Worm (Caenorhabditis elegans) whole organism, L1 larva: ENCODE data around the gene ceh-86.

Experiments
- C16A3.4 ChIP-seq: fragments of 150-350 bp; optimal IDR thresholded peaks from 2 replicates; lab custom pipeline; 2014; ENCODE audit warnings: missing biosample characterization, missing genetic modification characterization
- F16B12.6 ChIP-seq: fragments of 150-350 bp; optimal IDR thresholded peaks from 2 replicates; lab custom pipeline; 2014; ENCODE audit warnings: missing biosample characterization, missing genetic modification characterization
- Y116A8C.19 ChIP-seq: sonication (generic microtip); optimal IDR thresholded peaks from 2 replicates; lab custom pipeline; 2016; ENCODE audit warnings: missing compliant biosample characterization, missing genetic modification characterization, borderline replicate concordance
- aly-2 ChIP-seq: fragments of 150-350 bp; optimal IDR thresholded peaks from 2 replicates; lab custom pipeline; 2014; ENCODE audit warnings: missing biosample characterization, missing genetic modification characterization
- ama-1 ChIP-seq: fragments of 150-350 bp; optimal IDR thresholded peaks from 2 replicates; lab custom pipeline; 2014
- blmp-1 ChIP-seq: fragments of 150-350 bp; optimal IDR thresholded peaks from 2 replicates; lab custom pipeline; 2014; ENCODE audit warnings: missing biosample characterization, missing genetic modification characterization
- ceh-63 ChIP-seq: fragments of 200-800 bp; sonication (Bioruptor generic); optimal IDR thresholded peaks from 2 replicates; lab custom pipeline; 2018; ENCODE audit warnings: mild to moderate bottlenecking, missing genetic modification characterization, missing compliant biosample characterization
- ceh-88 ChIP-seq: fragments of 200-800 bp; sonication (Bioruptor generic); IDR thresholded peaks from 2 replicates; pipeline ENCODE4 v1.3.6; 2022; ENCODE audit warnings: missing genetic modification characterization, missing compliant biosample characterization
- ceh-90 ChIP-seq: sonication (generic microtip); optimal IDR thresholded peaks from 2 replicates; lab custom pipeline; 2016; ENCODE audit warnings: missing genetic modification characterization, missing compliant biosample characterization
- dpl-1 ChIP-seq, 3 experiments: fragments of 150-350 bp in 2 of 3; sonication (generic microtip) in 1 of 3; optimal IDR thresholded peaks; 2 replicates each; lab custom pipeline; 2014 to 2017; ENCODE audit warnings: missing biosample characterization in 3 of 3, missing genetic modification characterization in 3 of 3, missing genetic modification reagents in 3 of 3
- dsc-1 ChIP-seq: sonication (generic microtip); optimal IDR thresholded peaks from 2 replicates; lab custom pipeline; 2016; ENCODE audit warnings: mild to moderate bottlenecking, missing genetic modification characterization, missing compliant biosample characterization
- efl-1 ChIP-seq, 4 experiments: fragments of 150-350 bp; optimal IDR thresholded peaks in 3 of 4; peaks in 1 of 4; 1 replicate in 1 of 4; 2 replicates in 3 of 4; lab custom pipeline; 2014; ENCODE audit warnings: missing biosample characterization in 2 of 4, missing genetic modification characterization in 2 of 4, missing genetic modification reagents in 2 of 4
- egl-13 ChIP-seq: sonication (generic microtip); optimal IDR thresholded peaks from 2 replicates; lab custom pipeline; 2016; ENCODE audit warnings: missing genotype, missing genetic modification reagents, missing genetic modification characterization, missing compliant biosample characterization
- egl-27 ChIP-seq, 2 experiments: fragments of 150-350 bp in 1 of 2; sonication (generic microtip); optimal IDR thresholded peaks; 3 replicates each; lab custom pipeline; 2017 to 2018; ENCODE audit warnings: missing biosample characterization in 2 of 2, missing genetic modification characterization in 2 of 2, missing genetic modification reagents in 2 of 2
- elt-2 ChIP-seq: sonication (generic microtip); optimal IDR thresholded peaks from 2 replicates; lab custom pipeline; 2016; ENCODE audit warnings: missing genetic modification characterization, mild to moderate bottlenecking, inconsistent platforms, missing compliant biosample characterization, missing genetic modification reagents
- elt-3 ChIP-seq, 6 experiments: fragments of 150-350 bp in 1 of 6; sonication (generic microtip); optimal IDR thresholded peaks; 2 replicates each; lab custom pipeline; 2017 to 2018; ENCODE audit warnings: missing biosample characterization in 6 of 6, missing genetic modification characterization in 6 of 6, inconsistent platforms in 1 of 6
- fkh-10 ChIP-seq: sonication (generic microtip); optimal IDR thresholded peaks from 2 replicates; lab custom pipeline; 2017; ENCODE audit warnings: missing biosample characterization, missing genetic modification reagents, missing genetic modification characterization
- fkh-8 ChIP-seq: sonication (generic microtip); optimal IDR thresholded peaks from 2 replicates; lab custom pipeline; 2016; ENCODE audit warnings: mild to moderate bottlenecking, missing genetic modification characterization, missing compliant biosample characterization
- grh-1 ChIP-seq: fragments of 200-800 bp; sonication (Bioruptor generic); IDR thresholded peaks from 2 replicates; pipeline ENCODE4 v1.3.6; 2022; ENCODE audit warnings: missing genetic modification reagents, missing genetic modification characterization, missing compliant biosample characterization
- irx-1 ChIP-seq: sonication (generic microtip); optimal IDR thresholded peaks from 2 replicates; lab custom pipeline; 2016; ENCODE audit warnings: missing genetic modification characterization, missing compliant biosample characterization
- isw-1 ChIP-seq: fragments of 200-800 bp; sonication (Bioruptor generic); IDR thresholded peaks from 2 replicates; pipeline ENCODE4 v1.3.6; 2022; ENCODE audit warnings: missing genetic modification characterization, missing compliant biosample characterization
- lin-13 ChIP-seq: fragments of 150-350 bp; optimal IDR thresholded peaks from 2 replicates; lab custom pipeline; 2014; ENCODE audit warnings: missing biosample characterization, missing genetic modification reagents, missing genetic modification characterization
- lin-14 ChIP-seq: fragments of 200-800 bp; sonication (Bioruptor generic); optimal IDR thresholded peaks from 2 replicates; lab custom pipeline; 2018; ENCODE audit warnings: mild to moderate bottlenecking, missing genetic modification characterization, moderate library complexity, missing compliant biosample characterization
- lin-15B ChIP-seq: fragments of 150-350 bp; sonication (generic microtip); optimal IDR thresholded peaks from 3 replicates; lab custom pipeline; 2014; ENCODE audit warnings: missing biosample characterization, missing genetic modification characterization
- lin-35 ChIP-seq, 2 experiments: fragments of 150-350 bp; optimal IDR thresholded peaks; 2 replicates each; lab custom pipeline; 2014; ENCODE audit warnings: missing biosample characterization in 2 of 2, missing genetic modification characterization in 2 of 2, missing genetic modification reagents in 2 of 2
- lir-3 ChIP-seq: sonication (generic microtip); optimal IDR thresholded peaks from 2 replicates; lab custom pipeline; 2016; ENCODE audit warnings: mild to moderate bottlenecking, missing genetic modification characterization, moderate library complexity, missing compliant biosample characterization; ENCODE audit not compliant: poor library complexity
- lsy-2 ChIP-seq, 2 experiments: fragments of 150-350 bp; optimal IDR thresholded peaks; 2 replicates each; lab custom pipeline; 2014; ENCODE audit warnings: missing biosample characterization in 2 of 2, missing genetic modification characterization in 2 of 2
- mdl-1 ChIP-seq, 2 experiments: fragments of 150-350 bp; optimal IDR thresholded peaks; 2 replicates each; lab custom pipeline; 2014 to 2017; ENCODE audit warnings: missing biosample characterization in 2 of 2, missing genetic modification characterization in 2 of 2, inconsistent platforms in 1 of 2
- mef-2 ChIP-seq: fragments of 150-350 bp; optimal IDR thresholded peaks from 2 replicates; lab custom pipeline; 2014; ENCODE audit warnings: missing biosample characterization, missing genetic modification characterization
- mep-1 ChIP-seq: fragments of 150-350 bp; optimal IDR thresholded peaks from 2 replicates; lab custom pipeline; 2014; ENCODE audit warnings: missing biosample characterization, missing genetic modification characterization
- nhr-11 ChIP-seq: fragments of 150-350 bp; optimal IDR thresholded peaks from 2 replicates; lab custom pipeline; 2014; ENCODE audit warnings: missing biosample characterization, missing genetic modification characterization
- nhr-20 ChIP-seq: sonication (generic microtip); optimal IDR thresholded peaks from 2 replicates; lab custom pipeline; 2016; ENCODE audit warnings: mild to moderate bottlenecking, missing genetic modification characterization, missing compliant biosample characterization
- nhr-28 ChIP-seq: fragments of 150-350 bp; optimal IDR thresholded peaks from 2 replicates; lab custom pipeline; 2014; ENCODE audit warnings: missing biosample characterization, missing genetic modification characterization
- nhr-47 ChIP-seq: sonication (generic microtip); optimal IDR thresholded peaks from 2 replicates; lab custom pipeline; 2016; ENCODE audit warnings: mild to moderate bottlenecking, missing genetic modification characterization, moderate library complexity, missing compliant biosample characterization
- nhr-71 ChIP-seq: sonication (generic microtip); optimal IDR thresholded peaks from 2 replicates; lab custom pipeline; 2016; ENCODE audit warnings: mild to moderate bottlenecking, missing genetic modification characterization, moderate library complexity, missing compliant biosample characterization
- nhr-85 ChIP-seq: sonication (generic microtip); peaks from one replicate; lab custom pipeline; 2016; ENCODE audit warnings: missing genetic modification characterization, inconsistent platforms, missing compliant biosample characterization
- nhr-90 ChIP-seq: sonication (generic microtip); optimal IDR thresholded peaks from 2 replicates; lab custom pipeline; 2016; ENCODE audit warnings: mild to moderate bottlenecking, missing genetic modification characterization, missing compliant biosample characterization; ENCODE audit not compliant: poor library complexity
- pag-3 ChIP-seq: sonication (generic microtip); optimal IDR thresholded peaks from 2 replicates; lab custom pipeline; 2017; ENCODE audit warnings: missing genetic modification characterization, mild to moderate bottlenecking, missing compliant biosample characterization, antibody characterized with exemption, borderline replicate concordance; ENCODE audit not compliant: insufficient read depth
- pax-3 ChIP-seq: fragments of 200-800 bp; sonication (Bioruptor generic); optimal IDR thresholded peaks from 2 replicates; lab custom pipeline; 2018; ENCODE audit warnings: mild to moderate bottlenecking, missing genetic modification characterization, moderate library complexity, missing compliant biosample characterization
- skn-1 ChIP-seq: fragments of 150-350 bp; optimal IDR thresholded peaks from 2 replicates; lab custom pipeline; 2014; ENCODE audit warnings: missing biosample characterization, missing genetic modification characterization
- snpc-4 ChIP-seq: fragments of 150-350 bp; optimal IDR thresholded peaks from 2 replicates; lab custom pipeline; 2014; ENCODE audit warnings: missing biosample characterization, missing genetic modification characterization
- sox-4 ChIP-seq: sonication (generic microtip); optimal IDR thresholded peaks from 2 replicates; lab custom pipeline; 2016; ENCODE audit warnings: missing genetic modification characterization, missing compliant biosample characterization
- sptf-1 ChIP-seq: fragments of 150-350 bp; optimal IDR thresholded peaks from 2 replicates; lab custom pipeline; 2014; ENCODE audit warnings: missing biosample characterization, missing genetic modification characterization
- sup-37 ChIP-seq: fragments of 200-800 bp; sonication (Bioruptor generic); optimal IDR thresholded peaks from 2 replicates; lab custom pipeline; 2018; ENCODE audit warnings: mild to moderate bottlenecking, missing genetic modification characterization, missing compliant biosample characterization
- swsn-7 ChIP-seq: sonication (generic microtip); optimal IDR thresholded peaks from 2 replicates; lab custom pipeline; 2016; ENCODE audit warnings: missing genetic modification characterization, missing compliant biosample characterization
- tlp-1 ChIP-seq: fragments of 150-350 bp; optimal IDR thresholded peaks from 2 replicates; lab custom pipeline; 2014; ENCODE audit warnings: missing biosample characterization, missing genetic modification characterization
- unc-62 ChIP-seq: fragments of 150-350 bp; optimal IDR thresholded peaks from 2 replicates; lab custom pipeline; 2014; ENCODE audit warnings: missing biosample characterization, missing genetic modification reagents, missing genetic modification characterization
- unc-86 ChIP-seq: sonication (generic microtip); optimal IDR thresholded peaks from 2 replicates; lab custom pipeline; 2016; ENCODE audit warnings: missing genetic modification characterization, missing compliant biosample characterization
- unc-98 ChIP-seq: fragments of 200-800 bp; sonication (Bioruptor generic); IDR thresholded peaks from 2 replicates; pipeline ENCODE4 v1.3.6; 2022; ENCODE audit warnings: missing genetic modification characterization, missing compliant biosample characterization
- vab-15 ChIP-seq: sonication (generic microtip); optimal IDR thresholded peaks from 2 replicates; lab custom pipeline; 2017; ENCODE audit warnings: missing genotype, mild to moderate bottlenecking, missing genetic modification characterization, missing compliant biosample characterization
- zag-1 ChIP-seq: fragments of 150-350 bp; optimal IDR thresholded peaks from 2 replicates; lab custom pipeline; 2014; ENCODE audit warnings: missing biosample characterization, missing genetic modification characterization

ceh-86 gene

ce11 chrII:2452492-2452891 lies 20.6 kb upstream of the ceh-86 start:
- TF ChIP-seq elt-2 (tag; lab: Kevin White, UChicago): peak; percentile 20
- TF ChIP-seq mef-2 (tag; lab: Kevin White, UChicago): no peak
- TF ChIP-seq aly-2: no peak
- TF ChIP-seq efl-1 (optimal IDR thresholded peaks at IDR 0.05; lab: Kevin White, UChicago): no peak
- TF ChIP-seq efl-1 (GFP tag; optimal IDR thresholded peaks at IDR 0.05 in 1 of 2; lab: Kevin White, UChicago): peak in 1 of 2 experiments; percentile 94
- TF ChIP-seq ceh-88: no peak
- TF ChIP-seq lin-14: no peak
- no peak for TF ChIP-seq nhr-20
- TF ChIP-seq lsy-2 (tag; optimal IDR thresholded peaks at IDR 0.05; lab: Kevin White, UChicago): peak in 1 of 2 experiments; percentile 7
- no peak for TF ChIP-seq sup-37 (GFP tag; lab: Kevin White, UChicago)
- no peak for TF ChIP-seq Y116A8C.19
- no peak for TF ChIP-seq C16A3.4
- TF ChIP-seq nhr-11 (tag; lab: Kevin White, UChicago): no peak
- no peak for TF ChIP-seq dpl-1 (GFP tag; optimal IDR thresholded peaks at IDR 0.05; lab: Kevin White, UChicago)
- TF ChIP-seq lin-35 (GFP tag; optimal IDR thresholded peaks at IDR 0.05; lab: Kevin White, UChicago): peak in 1 of 2 experiments; percentile 28
- no peak for TF ChIP-seq ceh-90
- no peak for TF ChIP-seq mdl-1 (tag; optimal IDR thresholded peaks at IDR 0.05; lab: Kevin White, UChicago)
- no peak for TF ChIP-seq ceh-63
- no peak for TF ChIP-seq unc-86 (tag; lab: Kevin White, UChicago)

- TF ChIP-seq swsn-7 (tag; lab: Kevin White, UChicago) (peak; percentile 46), nhr-28 (no peak), ama-1 (lab: Kevin White, UChicago) (no peak), isw-1 (GFP tag; lab: Robert Waterston, UW) (peak; percentile 45), nhr-90 (tag; lab: Kevin White, UChicago) (peak; percentile 75), blmp-1 (tag; lab: Kevin White, UChicago) (no peak), vab-15 (tag; lab: Kevin White, UChicago) (no peak), unc-62 (GFP tag; lab: Kevin White, UChicago) (no peak), lir-3 (tag; lab: Kevin White, UChicago) (no peak), lin-13 (GFP tag; lab: Kevin White, UChicago) (peak; percentile 27), zag-1 (tag; lab: Kevin White, UChicago) (no peak), grh-1 (GFP tag; lab: Robert Waterston, UW) (0 out of 2 replicates have a peak, but pooled peaks have one; percentile 53), unc-98 (GFP tag; lab: Robert Waterston, UW) (peak; percentile 59; the same call in 1 of the 2 replicates), pag-3 (tag; lab: Kevin White, UChicago) (no peak), ceh-90 (peak; percentile 89), skn-1 (peak; percentile 5), mep-1 (tag; lab: Kevin White, UChicago) (peak; percentile 51), sptf-1 (tag; lab: Kevin White, UChicago) (no peak), egl-27 (tag; optimal IDR thresholded peaks at IDR 0.05; lab: Kevin White, UChicago) (no peak), nhr-71 (tag; lab: Kevin White, UChicago) (peak; percentile 74), lin-35 (GFP tag; optimal IDR thresholded peaks at IDR 0.05; lab: Kevin White, UChicago) (peak; percentile 88 to 89), C16A3.4 (no peak), elt-2 (tag; lab: Kevin White, UChicago) (peak; percentile 24), mdl-1 (tag; optimal IDR thresholded peaks at IDR 0.05; lab: Kevin White, UChicago) (no peak), F16B12.6 (tag; lab: Kevin White, UChicago) (no peak), fkh-10 (GFP tag; lab: Kevin White, UChicago) (no peak), tlp-1 (tag; lab: Kevin White, UChicago) (no peak), nhr-85 (tag; lab: Kevin White, UChicago) (peak; percentile 81), pax-3 (tag; lab: Kevin White, UChicago) (peak; percentile 67), ceh-88 (no peak), elt-3 (tag; optimal IDR thresholded peaks at IDR 0.05; lab: Kevin White, UChicago) (no peak), fkh-8 (peak; percentile 34), egl-13 (tag; lab: Kevin White, UChicago) (peak; percentile 12), sup-37 (GFP tag; lab: Kevin White, UChicago) (no peak), lin-15B (tag; lab: Kevin White, UChicago) (peak; percentile 22), lsy-2 (tag; optimal IDR thresholded peaks at IDR 0.05; lab: Kevin White, UChicago) (peak; percentile 48 to 53), dsc-1 (peak; percentile 55), snpc-4 (tag; lab: Kevin White, UChicago) (no peak), irx-1 (tag; lab: Kevin White, UChicago) (peak; percentile 81), sox-4 (peak; percentile 19), nhr-47 (peak; percentile 69)
These were observed 19.1 kb upstream of the ceh-86 start for ce11 chrII:2450990-2451389.
